Fruit fly (Drosophila melanogaster) whole organism, embryonic: ENCODE results near the gene Mocs2A.

Experiments
- ATbp ChIP-seq: fragments of 200-800 bp; sonication (Bioruptor generic); optimal IDR thresholded peaks from 2 replicates; lab custom pipeline; 2017; ENCODE audit warnings: missing biosample characterization, mild to moderate bottlenecking, missing genetic modification characterization, missing genetic modification reagents
- Atf3 ChIP-seq: fragments of 200-800 bp; sonication (Bioruptor generic); optimal IDR thresholded peaks from 3 replicates; lab custom pipeline; 2016; ENCODE audit warnings: missing biosample characterization, missing genetic modification characterization
- Bdp1 ChIP-seq: fragments of 200-800 bp; sonication (Bioruptor generic); optimal IDR thresholded peaks from 3 replicates; lab custom pipeline; 2016; ENCODE audit warnings: missing biosample characterization, missing genetic modification characterization
- C15 ChIP-seq: fragments of 200-800 bp; sonication (Bioruptor generic); IDR thresholded peaks from 3 replicates; pipeline ENCODE4 v1.3.6; 2022; ENCODE audit warnings: missing biosample characterization, missing genetic modification characterization
- CG10431 ChIP-seq: fragments of 200-800 bp; sonication (Bioruptor generic); optimal IDR thresholded peaks from 3 replicates; lab custom pipeline; 2018; ENCODE audit warnings: missing biosample characterization, mild to moderate bottlenecking, missing genetic modification characterization
- CG10543 ChIP-seq: fragments of 200-800 bp; sonication (Bioruptor generic); optimal IDR thresholded peaks from 3 replicates; lab custom pipeline; 2017; ENCODE audit warnings: missing biosample characterization, mild to moderate bottlenecking, missing genetic modification characterization, moderate library complexity
- CG11093 ChIP-seq: fragments of 200-800 bp; sonication (Bioruptor generic); IDR thresholded peaks from 3 replicates; pipeline ENCODE4 v1.3.6; 2022; ENCODE audit warnings: missing biosample characterization, missing genetic modification characterization
- CG11247 ChIP-seq: fragments of 200-800 bp; sonication (Bioruptor generic); IDR thresholded peaks from 2 replicates; pipeline ENCODE4 v1.3.6; 2022; ENCODE audit warnings: missing biosample characterization, missing genetic modification characterization
- CG11398 ChIP-seq: fragments of 200-800 bp; sonication (Bioruptor generic); optimal IDR thresholded peaks from 2 replicates; lab custom pipeline; 2016; ENCODE audit warnings: missing biosample characterization, missing genetic modification characterization
- CG11456 ChIP-seq: fragments of 200-800 bp; sonication (Bioruptor generic); IDR thresholded peaks from 3 replicates; pipeline ENCODE4 v1.3.6; 2022; ENCODE audit warnings: missing biosample characterization, missing genetic modification characterization
- CG11504 ChIP-seq: fragments of 200-800 bp; sonication (Bioruptor generic); optimal IDR thresholded peaks from 3 replicates; lab custom pipeline; 2019; ENCODE audit warnings: missing biosample characterization, mild to moderate bottlenecking, missing genetic modification characterization, moderate library complexity
- CG11696 ChIP-seq: fragments of 200-800 bp; sonication (Bioruptor generic); IDR thresholded peaks from 2 replicates; pipeline ENCODE4 v1.3.6; 2022; ENCODE audit warnings: missing biosample characterization, missing genetic modification characterization
- CG15601 ChIP-seq: fragments of 200-800 bp; sonication (Bioruptor generic); optimal IDR thresholded peaks from 3 replicates; lab custom pipeline; 2019; ENCODE audit warnings: missing biosample characterization, mild to moderate bottlenecking, missing genetic modification characterization, moderate library complexity
- CG17912 ChIP-seq: fragments of 200-800 bp; sonication (Bioruptor generic); optimal IDR thresholded peaks from 2 replicates; lab custom pipeline; 2018; ENCODE audit warnings: missing biosample characterization, mild to moderate bottlenecking, missing genetic modification characterization
- CG1832 ChIP-seq: fragments of 200-800 bp; sonication (Bioruptor generic); optimal IDR thresholded peaks from 2 replicates; lab custom pipeline; 2017; ENCODE audit warnings: missing biosample characterization, mild to moderate bottlenecking, missing genetic modification characterization, inconsistent platforms
- CG18476 ChIP-seq: fragments of 200-800 bp; sonication (Bioruptor generic); optimal IDR thresholded peaks from 2 replicates; lab custom pipeline; 2016; ENCODE audit warnings: missing biosample characterization, mild to moderate bottlenecking, missing genetic modification characterization
- CG32767 ChIP-seq: fragments of 200-800 bp; sonication (Bioruptor generic); IDR thresholded peaks from 2 replicates; pipeline ENCODE4 v1.3.6; 2022; ENCODE audit warnings: missing biosample characterization, missing genetic modification characterization
- CG34376 ChIP-seq: fragments of 200-800 bp; sonication (Bioruptor generic); optimal IDR thresholded peaks from 2 replicates; lab custom pipeline; 2018; ENCODE audit warnings: missing biosample characterization, mild to moderate bottlenecking, missing genetic modification characterization
- CG5245 ChIP-seq: fragments of 200-800 bp; sonication (Bioruptor generic); optimal IDR thresholded peaks from 3 replicates; lab custom pipeline; 2016; ENCODE audit warnings: missing biosample characterization, missing genetic modification characterization
- CG7786 ChIP-seq: fragments of 200-800 bp; sonication (Bioruptor generic); optimal IDR thresholded peaks from 2 replicates; lab custom pipeline; 2016; ENCODE audit warnings: missing biosample characterization, missing genetic modification characterization
- CG7839 ChIP-seq: fragments of 200-800 bp; sonication (Bioruptor generic); optimal IDR thresholded peaks from 3 replicates; lab custom pipeline; 2018; ENCODE audit warnings: missing biosample characterization, mild to moderate bottlenecking, missing genetic modification characterization, moderate library complexity
- CG8359 ChIP-seq: fragments of 200-800 bp; sonication (Bioruptor generic); optimal IDR thresholded peaks from 2 replicates; lab custom pipeline; 2017; ENCODE audit warnings: missing biosample characterization, mild to moderate bottlenecking, missing genetic modification characterization, borderline replicate concordance
- CG8478 ChIP-seq: fragments of >200 bp; optimal IDR thresholded peaks from 2 replicates; lab custom pipeline; 2018
- CG9215 ChIP-seq: fragments of 200-800 bp; sonication (Bioruptor generic); IDR thresholded peaks from 2 replicates; pipeline ENCODE4 v1.3.6; 2022; ENCODE audit warnings: missing biosample characterization, missing genetic modification characterization
- D ChIP-seq, 2 experiments: fragments of 200-800 bp in 1 of 2; fragments of >200 bp in 1 of 2; sonication (Bioruptor generic) in 1 of 2; optimal IDR thresholded peaks; 2 replicates in 1 of 2; 3 replicates in 1 of 2; lab custom pipeline; 2017; ENCODE audit warnings: mild to moderate bottlenecking in 1 of 2, missing biosample characterization in 1 of 2, missing genetic modification characterization in 1 of 2, missing genetic modification reagents in 1 of 2
- Dad ChIP-seq: fragments of 200-800 bp; sonication (Bioruptor generic); optimal IDR thresholded peaks from 3 replicates; lab custom pipeline; 2016; ENCODE audit warnings: missing biosample characterization, missing genetic modification characterization
- HLH54F ChIP-seq: fragments of 200-800 bp; sonication (Bioruptor generic); optimal IDR thresholded peaks from 3 replicates; lab custom pipeline; 2016; ENCODE audit warnings: missing biosample characterization, missing genetic modification characterization
- NK7.1 ChIP-seq: fragments of 200-800 bp; sonication (Bioruptor generic); optimal IDR thresholded peaks from 3 replicates; lab custom pipeline; 2016; ENCODE audit warnings: missing biosample characterization, missing genetic modification characterization
- Oaz ChIP-seq: fragments of 200-800 bp; sonication (Bioruptor generic); IDR thresholded peaks from 2 replicates; pipeline ENCODE4 v1.3.6; 2022; ENCODE audit warnings: missing biosample characterization, missing genetic modification characterization
- PHDP ChIP-seq: fragments of 200-800 bp; sonication (Bioruptor generic); optimal IDR thresholded peaks from 3 replicates; lab custom pipeline; 2018; ENCODE audit warnings: missing biosample characterization, mild to moderate bottlenecking, missing genetic modification characterization, moderate library complexity
- Rx ChIP-seq: fragments of 200-800 bp; sonication (Bioruptor generic); IDR thresholded peaks from 2 replicates; pipeline ENCODE4 v1.3.6; 2022; ENCODE audit warnings: missing biosample characterization, missing genetic modification characterization
- bsh ChIP-seq, 2 experiments: fragments of 200-800 bp; sonication (Bioruptor generic); optimal IDR thresholded peaks; 2 replicates each; lab custom pipeline; 2017 to 2018; ENCODE audit warnings: mild to moderate bottlenecking in 2 of 2, missing biosample characterization in 2 of 2, missing genetic modification characterization in 2 of 2, moderate library complexity in 1 of 2
- cad ChIP-seq: fragments of >200 bp; optimal IDR thresholded peaks from 2 replicates; lab custom pipeline; 2017; ENCODE audit warnings: missing biosample characterization, missing genetic modification characterization
- cato ChIP-seq: fragments of 200-800 bp; sonication (Bioruptor generic); optimal IDR thresholded peaks from 2 replicates; lab custom pipeline; 2016; ENCODE audit warnings: missing biosample characterization, missing genetic modification characterization, borderline replicate concordance
- crc ChIP-seq: fragments of 200-800 bp; sonication (Bioruptor generic); optimal IDR thresholded peaks from 2 replicates; lab custom pipeline; 2016; ENCODE audit warnings: missing biosample characterization, missing genetic modification characterization
- fd102C ChIP-seq: fragments of 200-800 bp; sonication (Bioruptor generic); optimal IDR thresholded peaks from 2 replicates; lab custom pipeline; 2018; ENCODE audit warnings: missing biosample characterization, mild to moderate bottlenecking, missing genetic modification characterization, moderate library complexity
- hth ChIP-seq: fragments of >200 bp; optimal IDR thresholded peaks from 2 replicates; lab custom pipeline; 2017; ENCODE audit warnings: inconsistent platforms
- jing ChIP-seq: fragments of 200-800 bp; sonication (Bioruptor generic); optimal IDR thresholded peaks from 2 replicates; lab custom pipeline; 2018; ENCODE audit warnings: missing biosample characterization, mild to moderate bottlenecking, missing genetic modification characterization
- kay ChIP-seq: fragments of 200-800 bp; sonication (Bioruptor generic); optimal IDR thresholded peaks from 2 replicates; lab custom pipeline; 2016; ENCODE audit warnings: missing biosample characterization, missing genetic modification characterization
- kni ChIP-seq: fragments of 200-800 bp; sonication (Bioruptor generic); optimal IDR thresholded peaks from 3 replicates; lab custom pipeline; 2017; ENCODE audit warnings: mild to moderate bottlenecking, missing biosample characterization, missing genetic modification reagents, missing genetic modification characterization
- nerfin-2 ChIP-seq: fragments of 200-800 bp; sonication (Bioruptor generic); IDR thresholded peaks from 2 replicates; pipeline ENCODE4 v1.3.6; 2022; ENCODE audit warnings: missing biosample characterization, missing genetic modification characterization; ENCODE audit not compliant: partially characterized antibody
- oc ChIP-seq: fragments of 200-800 bp; sonication (Bioruptor generic); optimal IDR thresholded peaks from 2 replicates; lab custom pipeline; 2018; ENCODE audit warnings: missing biosample characterization, mild to moderate bottlenecking, missing genetic modification characterization, moderate library complexity
- org-1 ChIP-seq: fragments of 200-800 bp; sonication (Bioruptor generic); optimal IDR thresholded peaks from 2 replicates; lab custom pipeline; 2017; ENCODE audit warnings: missing biosample characterization, missing genetic modification characterization
- otp ChIP-seq: fragments of 200-800 bp; sonication (Bioruptor generic); IDR thresholded peaks from 3 replicates; pipeline ENCODE4, ENCODE4 v1.3.6; 2022; ENCODE audit warnings: missing biosample characterization, missing genetic modification characterization
- salm ChIP-seq: fragments of 200-800 bp; sonication (Bioruptor generic); optimal IDR thresholded peaks from 2 replicates; lab custom pipeline; 2018; ENCODE audit warnings: missing biosample characterization, mild to moderate bottlenecking, missing genetic modification characterization
- slbo ChIP-seq: fragments of 200-800 bp; sonication (Bioruptor generic); IDR thresholded peaks from 2 replicates; pipeline ENCODE4 v1.3.6; 2022; ENCODE audit warnings: missing biosample characterization, missing genetic modification characterization
- sob ChIP-seq: fragments of 200-800 bp; sonication (Bioruptor generic); IDR thresholded peaks from 2 replicates; pipeline ENCODE4 v1.3.6; 2022; ENCODE audit warnings: missing biosample characterization, missing genetic modification characterization
- tll ChIP-seq, 2 experiments: fragments of 200-800 bp in 1 of 2; fragments of >200 bp in 1 of 2; sonication (Bioruptor generic) in 1 of 2; optimal IDR thresholded peaks; 2 replicates each; lab custom pipeline; 2017 to 2019; ENCODE audit warnings: missing biosample characterization in 2 of 2, missing genetic modification characterization in 2 of 2, mild to moderate bottlenecking in 1 of 2, moderate library complexity in 1 of 2
- tna ChIP-seq: fragments of 200-800 bp; sonication (Bioruptor generic); IDR thresholded peaks from 2 replicates; pipeline ENCODE4 v1.3.6; 2022; ENCODE audit warnings: missing biosample characterization, missing genetic modification characterization; ENCODE audit not compliant: partially characterized antibody
- trem ChIP-seq: fragments of 200-800 bp; optimal IDR thresholded peaks from 3 replicates; lab custom pipeline; 2019; ENCODE audit warnings: missing biosample characterization, mild to moderate bottlenecking, missing genetic modification characterization, moderate library complexity
- zfh1 ChIP-seq: fragments of 200-800 bp; sonication (Bioruptor generic); IDR thresholded peaks from 3 replicates; pipeline ENCODE4 v1.3.6; 2022; ENCODE audit warnings: missing biosample characterization, missing genetic modification characterization

The Mocs2A gene

dm6 chr3R:25077280-25077820 lies 49.8 kb downstream of the Mocs2A start (continued):
- TF ChIP-seq PHDP (tag; lab: Kevin White, UChicago) (no peak), sob (GFP tag; lab: Robert Waterston, UW) (no peak), tll (GFP tag; optimal IDR thresholded peaks at IDR 0.05; lab: Kevin White, UChicago) (peak in 1 of 2 experiments; percentile 89), CG5245 (peak; percentile 25), Atf3 (GFP tag; lab: Kevin White, UChicago) (no peak), Oaz (no peak), jing (GFP tag; lab: Kevin White, UChicago) (no peak), fd102C (GFP tag; lab: Kevin White, UChicago) (no peak), oc (no peak), cato (GFP tag; lab: Kevin White, UChicago) (no peak), kni (peak; percentile 23), org-1 (GFP tag; lab: Kevin White, UChicago) (no peak), Rx (GFP tag; lab: Robert Waterston, UW) (no peak), NK7.1 (GFP tag; lab: Kevin White, UChicago) (no peak), C15 (GFP tag; lab: Robert Waterston, UW) (no peak), bsh (GFP tag; optimal IDR thresholded peaks at IDR 0.05; lab: Kevin White, UChicago) (no peak), CG11504 (no peak), HLH54F (GFP tag; lab: Kevin White, UChicago) (no peak), ATbp (GFP tag; lab: Kevin White, UChicago) (no peak), CG11247 (GFP tag; lab: Robert Waterston, UW) (no peak), kay (no peak), trem (tag; lab: Kevin White, UChicago) (no peak), CG7786 (GFP tag; lab: Kevin White, UChicago) (no peak), CG15601 (tag; lab: Kevin White, UChicago) (no peak), CG9215 (no peak), D (optimal IDR thresholded peaks at IDR 0.05; lab: Kevin White, UChicago) (peak; percentile 16), D (GFP tag; optimal IDR thresholded peaks at IDR 0.05; lab: Kevin White, UChicago) (no peak), CG10543 (no peak), CG17912 (GFP tag; lab: Kevin White, UChicago) (no peak), Dad (GFP tag; lab: Kevin White, UChicago) (no peak), CG10431 (no peak), CG11696 (GFP tag; lab: Robert Waterston, UW) (no peak), CG11398 (no peak), CG11093 (GFP tag; lab: Robert Waterston, UW) (no peak), CG32767 (no peak), CG8359 (GFP tag; lab: Kevin White, UChicago) (no peak), CG8478 (no peak), zfh1 (0 out of 3 replicates have a peak, but pooled peaks have one; percentile 14), slbo (GFP tag; lab: Robert Waterston, UW) (no peak), hth (lab: Kevin White, UChicago) (peak; percentile 50), CG18476 (GFP tag; lab: Kevin White, UChicago) (no peak), CG7839 (tag; lab: Kevin White, UChicago) (no peak), CG1832 (no peak), tna (GFP tag; lab: Robert Waterston, UW) (no peak), nerfin-2 (GFP tag; lab: Robert Waterston, UW) (no peak), CG11456 (GFP tag; lab: Robert Waterston, UW) (no peak), otp (no peak), Bdp1 (GFP tag; lab: Kevin White, UChicago) (no peak), salm (tag; lab: Kevin White, UChicago) (no peak), crc (GFP tag; lab: Kevin White, UChicago) (no peak), CG34376 (GFP tag; lab: Kevin White, UChicago) (no peak), cad (GFP tag; lab: Kevin White, UChicago) (peak; percentile 75)
